Worm (Caenorhabditis elegans): Measurements from ENCODE around the gene T07G12.4.

Gene T07G12.4

DNA sequence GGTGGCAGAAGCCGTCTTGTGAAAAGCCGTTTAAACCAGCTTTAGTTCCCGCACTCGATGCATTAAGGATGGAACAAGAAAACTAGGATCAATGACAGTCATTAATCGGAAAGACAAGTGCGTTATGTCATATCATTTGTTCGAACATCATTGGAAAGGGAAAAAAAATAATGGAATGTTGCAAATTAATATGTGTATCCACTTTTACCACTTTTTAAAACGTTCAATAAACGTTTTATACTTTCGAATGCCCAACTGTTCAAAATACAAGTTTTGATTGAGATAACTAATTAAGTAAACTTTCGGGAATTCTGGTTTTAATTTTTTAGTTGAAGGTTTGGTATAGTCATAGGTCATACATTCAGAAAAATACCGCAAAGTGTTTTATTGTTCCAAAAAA, 23.4 kb downstream of the T07G12.4 start, which contains the start of gene C02F4.4:
TSS of gene C02F4.4 (minus strand) at position 101 of the 400 bp plus-strand sequence.
- no peak for TF ChIP-seq arid-1 (GFP tag; conservative IDR thresholded peaks at IDR 0.05)
- TF ChIP-seq dmd-8 (GFP tag; IDR thresholded peaks at IDR 0.05): no peak
- no peak for TF ChIP-seq hmg-1.1 (GFP tag; IDR thresholded peaks at IDR 0.05)

- peak; percentile 54 for TF ChIP-seq hlh-11 (tag; optimal IDR thresholded peaks at IDR 0.05)
- no peak for TF ChIP-seq saeg-2 (GFP tag; IDR thresholded peaks at IDR 0.05)
- peak; percentile 60 for TF ChIP-seq hlh-30 (tag; optimal IDR thresholded peaks at IDR 0.05; ENCODE audit: insufficient read depth)
- TF ChIP-seq madf-9 (GFP tag; conservative IDR thresholded peaks at IDR 0.05): no peak
- no peak for TF ChIP-seq dmd-9 (GFP tag; IDR thresholded peaks at IDR 0.05)
- TF ChIP-seq lin-1 (GFP tag; IDR thresholded peaks at IDR 0.05): no peak
- no peak for TF ChIP-seq daf-16 (GFP tag; optimal IDR thresholded peaks at IDR 0.05)
- TF ChIP-seq daf-16 (tag; optimal IDR thresholded peaks at IDR 0.05): no peak
- TF ChIP-seq R02D3.7 (tag; optimal IDR thresholded peaks at IDR 0.05): no peak
- peak in 1 of 2 experiments; percentile 10 for TF ChIP-seq hif-1 (tag; optimal IDR thresholded peaks at IDR 0.05)
- peak; percentile 3 for TF ChIP-seq pqm-1 (tag; optimal IDR thresholded peaks at IDR 0.05)
- TF ChIP-seq dve-1 (tag; optimal IDR thresholded peaks at IDR 0.05; ENCODE audit: insufficient read depth): peak; percentile 59
- TF ChIP-seq hmg-1.1 (GFP tag; IDR thresholded peaks at IDR 0.05): no peak
These were observed 25.2 kb downstream of the T07G12.4 start for ce11 chrIV:10513266-10513665.

ce11 chrIV:10512752-10513151, 25.7 kb downstream of the T07G12.4 start:
- TF ChIP-seq Y5F2A.4 (GFP tag; optimal IDR thresholded peaks at IDR 0.05): no peak
- peak; percentile 79 for TF ChIP-seq aha-1 (tag)
- no peak for TF ChIP-seq ZK337.2 (GFP tag; IDR thresholded peaks at IDR 0.05)
- no peak for TF ChIP-seq madf-5 (GFP tag; IDR thresholded peaks at IDR 0.05)
- peak; percentile 0 for TF ChIP-seq hlh-11 (tag; optimal IDR thresholded peaks at IDR 0.05)
- peak; percentile 80 for TF ChIP-seq hlh-30 (tag; optimal IDR thresholded peaks at IDR 0.05; ENCODE audit: insufficient read depth)
- peak in 1 of 2 experiments; percentile 6 for TF ChIP-seq lsy-2 (tag; optimal IDR thresholded peaks at IDR 0.05)
- TF ChIP-seq nhr-11 (tag; optimal IDR thresholded peaks at IDR 0.05): peak; percentile 66
- peak in 1 of 2 experiments; percentile 59 for TF ChIP-seq daf-16 (GFP tag; optimal IDR thresholded peaks at IDR 0.05)
- peak; percentile 20 for TF ChIP-seq daf-16 (tag; optimal IDR thresholded peaks at IDR 0.05)

DNA sequence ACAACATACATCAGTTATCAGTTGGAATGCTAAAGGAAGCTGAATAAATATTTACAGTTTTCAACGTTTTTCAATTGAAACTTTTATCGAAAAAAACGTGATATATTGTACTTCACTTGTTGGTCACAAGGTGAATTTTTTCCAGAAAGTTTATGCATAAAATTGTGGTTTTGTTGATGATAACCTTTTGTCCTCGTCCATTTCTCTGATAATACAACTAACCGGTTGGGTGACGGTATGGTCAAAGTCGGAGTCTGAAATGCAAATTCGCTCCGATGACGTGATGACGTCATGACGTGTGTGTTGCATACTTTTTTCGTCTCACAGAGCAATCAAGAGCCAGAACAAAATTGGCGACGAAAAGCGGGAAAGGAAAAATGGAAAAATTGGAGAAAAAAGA, 27.1 kb downstream of the T07G12.4 start:
- peak; percentile 43 for TF ChIP-seq nhr-77 (tag; optimal IDR thresholded peaks at IDR 0.05)
- TF ChIP-seq dmd-6 (GFP tag; IDR thresholded peaks at IDR 0.05): peak; percentile 71
- peak; percentile 48 for TF ChIP-seq mep-1 (tag; optimal IDR thresholded peaks at IDR 0.05)
- TF ChIP-seq T26A8.4 (GFP tag; IDR thresholded peaks at IDR 0.05): peak; percentile 18; the same call in 1 of the 2 replicates
- TF ChIP-seq hlh-30 (tag; optimal IDR thresholded peaks at IDR 0.05; ENCODE audit: insufficient read depth): peak; percentile 37
- TF ChIP-seq ceh-44 (GFP tag; IDR thresholded peaks at IDR 0.05): no peak
- peak; percentile 32 for TF ChIP-seq mxl-3 (GFP tag; optimal IDR thresholded peaks at IDR 0.05)
- no peak for TF ChIP-seq F49E8.2 (tag; optimal IDR thresholded peaks at IDR 0.05; ENCODE audit: borderline replicate concordance)
- TF ChIP-seq daf-8 (GFP tag; IDR thresholded peaks at IDR 0.05): no peak
- TF ChIP-seq fkh-10 (GFP tag; optimal IDR thresholded peaks at IDR 0.05): peak; percentile 37
- TF ChIP-seq pha-4 (GFP tag; IDR thresholded peaks at IDR 0.05): peak; percentile 21; the same call in 1 of the 2 replicates
- no peak for TF ChIP-seq pha-4 (tag; optimal IDR thresholded peaks at IDR 0.05)
- TF ChIP-seq nhr-48 (tag; optimal IDR thresholded peaks at IDR 0.05): peak; percentile 74
- TF ChIP-seq hif-1 (tag; optimal IDR thresholded peaks at IDR 0.05): peak in 1 of 2 experiments; percentile 80
- peak in 1 of 2 experiments; percentile 83 for TF ChIP-seq unc-62 (GFP tag; optimal IDR thresholded peaks at IDR 0.05 in 1 of 2)
- no peak for TF ChIP-seq unc-62 (tag; optimal IDR thresholded peaks at IDR 0.05)
- peak; percentile 92 for TF ChIP-seq aha-1 (tag)
- TF ChIP-seq T20F7.1 (GFP tag; optimal IDR thresholded peaks at IDR 0.05): peak; percentile 18
- TF ChIP-seq nhr-111 (GFP tag; optimal IDR thresholded peaks at IDR 0.05): no peak
- peak; percentile 19; the same call in 1 of the 2 replicates for TF ChIP-seq lin-38 (GFP tag; IDR thresholded peaks at IDR 0.05)
- peak; percentile 81 for TF ChIP-seq mdt-29 (GFP tag; IDR thresholded peaks at IDR 0.05)
- TF ChIP-seq php-3 (GFP tag; IDR thresholded peaks at IDR 0.05): peak; percentile 59; the same call in 1 of the 2 replicates
- TF ChIP-seq snpc-4 (tag; optimal IDR thresholded peaks at IDR 0.05): no peak
- TF ChIP-seq set-16 (GFP tag; IDR thresholded peaks at IDR 0.05): no peak
- TF ChIP-seq nhr-102 (tag; optimal IDR thresholded peaks at IDR 0.05): peak; percentile 61
- TF ChIP-seq lin-29 (GFP tag; IDR thresholded peaks at IDR 0.05): no peak
- TF ChIP-seq hlh-11 (tag; optimal IDR thresholded peaks at IDR 0.05): peak; percentile 89
- TF ChIP-seq lim-7 (GFP tag; IDR thresholded peaks at IDR 0.05): no peak
- peak; percentile 89 for TF ChIP-seq dve-1 (tag; optimal IDR thresholded peaks at IDR 0.05; ENCODE audit: insufficient read depth)

Data from whole organism, L4 larva.